Worm (Caenorhabditis elegans): Measurements from ENCODE around the gene sra-28.

ce11 chrII:6610262-6610661 is 36.7 kb upstream of the sra-28 start:
- TF ChIP-seq che-1 (tag; optimal IDR thresholded peaks at IDR 0.05) (no peak), nfya-1 (tag; optimal IDR thresholded peaks at IDR 0.05) (no peak), hlh-8 (tag; optimal IDR thresholded peaks at IDR 0.05) (no peak), ceh-24 (tag; optimal IDR thresholded peaks at IDR 0.05) (no peak), dmd-4 (tag; optimal IDR thresholded peaks at IDR 0.05; ENCODE audit: borderline replicate concordance) (no peak), Y22D7AL.16 (tag; optimal IDR thresholded peaks at IDR 0.05) (no peak), elt-2 (tag; optimal IDR thresholded peaks at IDR 0.05) (no peak), nhr-232 (tag; optimal IDR thresholded peaks at IDR 0.05) (no peak), dve-1 (tag; optimal IDR thresholded peaks at IDR 0.05) (no peak), ama-1 (optimal IDR thresholded peaks at IDR 0.05) (no peak), fkh-6 (tag; optimal IDR thresholded peaks at IDR 0.05) (no peak)
